Worm (Caenorhabditis elegans) whole organism, late embryonic: ENCODE measurements around the gene sru-3.

Source experiments
- ama-1 ChIP-seq: fragments of 150-350 bp; optimal IDR thresholded peaks from 2 replicates; lab custom pipeline; 2014
- ceh-22 ChIP-seq: sonication (generic microtip); optimal IDR thresholded peaks from 2 replicates; lab custom pipeline; 2017; ENCODE audit warnings: missing biosample characterization, missing genetic modification characterization
- ceh-30 ChIP-seq: fragments of 150-350 bp; optimal IDR thresholded peaks from 2 replicates; lab custom pipeline; 2014; ENCODE audit warnings: missing biosample characterization, missing genetic modification characterization
- dve-1 ChIP-seq: sonication (generic microtip); optimal IDR thresholded peaks from 2 replicates; lab custom pipeline; 2017; ENCODE audit warnings: antibody characterized with exemption, mild to moderate bottlenecking, missing genetic modification characterization, missing compliant biosample characterization
- elt-2 ChIP-seq: sonication (generic microtip); optimal IDR thresholded peaks from 2 replicates; lab custom pipeline; 2016; ENCODE audit warnings: missing genetic modification reagents, missing genetic modification characterization, missing compliant biosample characterization
- nfya-1 ChIP-seq: sonication (generic microtip); optimal IDR thresholded peaks from 2 replicates; lab custom pipeline; 2017; ENCODE audit warnings: missing genetic modification characterization, mild to moderate bottlenecking, missing compliant biosample characterization, antibody characterized with exemption, moderate library complexity
- nhr-11 ChIP-seq: fragments of 150-350 bp; optimal IDR thresholded peaks from 2 replicates; lab custom pipeline; 2014; ENCODE audit warnings: missing biosample characterization, missing genetic modification characterization
- pag-3 ChIP-seq: sonication (generic microtip); optimal IDR thresholded peaks from 2 replicates; lab custom pipeline; 2016; ENCODE audit warnings: missing compliant biosample characterization, missing genetic modification characterization, borderline replicate concordance
- pha-2 ChIP-seq: sonication (generic microtip); optimal IDR thresholded peaks from 2 replicates; lab custom pipeline; 2017; ENCODE audit warnings: mild to moderate bottlenecking, missing genetic modification characterization, missing compliant biosample characterization
- pros-1 ChIP-seq: fragments of 150-350 bp; optimal IDR thresholded peaks from 2 replicates; lab custom pipeline; 2014; ENCODE audit warnings: missing biosample characterization, missing genetic modification reagents, missing genetic modification characterization
- ztf-16 ChIP-seq: sonication (generic microtip); optimal IDR thresholded peaks from 2 replicates; lab custom pipeline; 2017; ENCODE audit warnings: missing genetic modification characterization, missing compliant biosample characterization

ce11 chrIV:9524849-9525460, 28.5 kb downstream of the sru-3 start, which contains the start of gene ndua-5:
- TF ChIP-seq nhr-11 (tag; lab: Kevin White, UChicago) (no peak), ztf-16 (tag; lab: Kevin White, UChicago) (no peak), ceh-22 (tag; lab: Kevin White, UChicago) (no peak), dve-1 (tag; lab: Kevin White, UChicago) (no peak), ceh-30 (tag; lab: Kevin White, UChicago) (no peak), pag-3 (no peak), pros-1 (no peak), pha-2 (tag; lab: Kevin White, UChicago) (no peak), ama-1 (lab: Kevin White, UChicago) (no peak), elt-2 (tag; lab: Kevin White, UChicago) (no peak), nfya-1 (tag; lab: Kevin White, UChicago) (no peak)
